Worm (Caenorhabditis elegans): Measurements from ENCODE around the gene sups-1.

ce11 chrX:6020782-6021181 lies 16.8 kb downstream of the sups-1 start:
- no peak for TF ChIP-seq snpc-4 (tag; optimal IDR thresholded peaks at IDR 0.05)
- no peak for TF ChIP-seq nhr-12 (tag; optimal IDR thresholded peaks at IDR 0.05)
- TF ChIP-seq unc-62 (GFP tag; optimal IDR thresholded peaks at IDR 0.05), result no peak
- no peak for TF ChIP-seq elt-3 (tag; optimal IDR thresholded peaks at IDR 0.05)
- TF ChIP-seq pha-4 (tag; optimal IDR thresholded peaks at IDR 0.05), result no peak
- TF ChIP-seq ceh-43 (GFP tag; optimal IDR thresholded peaks at IDR 0.05), result no peak
- no peak for TF ChIP-seq mep-1 (tag; optimal IDR thresholded peaks at IDR 0.05)
- TF ChIP-seq mab-5 (tag; optimal IDR thresholded peaks at IDR 0.05), result no peak
- no peak for TF ChIP-seq blmp-1 (tag; optimal IDR thresholded peaks at IDR 0.05)
- TF ChIP-seq ztf-11 (tag; optimal IDR thresholded peaks at IDR 0.05), result no peak
- no peak for TF ChIP-seq nhr-237 (tag; optimal IDR thresholded peaks at IDR 0.05)
- TF ChIP-seq tbx-8 (GFP tag; optimal IDR thresholded peaks at IDR 0.05), result no peak

Data from whole organism, mixed stage, embryonic.